Worm (Caenorhabditis elegans): ENCODE results near the gene spsb-1.

DNA sequence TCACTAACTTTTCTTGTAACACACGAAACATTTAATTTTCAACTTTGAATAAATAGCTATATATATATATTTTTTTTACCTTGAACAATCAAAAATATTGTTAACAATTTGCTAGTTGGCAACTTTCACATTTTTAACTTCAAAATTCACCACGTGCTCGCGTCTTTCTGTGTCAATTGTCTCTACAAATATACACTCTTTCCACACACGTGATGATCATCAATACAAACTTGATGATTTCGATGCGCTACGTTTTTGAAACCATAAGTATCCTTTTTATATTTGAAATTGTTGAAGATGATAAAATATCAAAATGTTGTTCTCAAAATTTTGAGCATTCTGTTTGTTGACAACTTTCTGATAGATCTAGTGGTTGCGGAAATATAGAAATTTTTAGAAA, 1.2 kb upstream of the spsb-1 start:
- no peak for TF ChIP-seq nhr-23 (tag; optimal IDR thresholded peaks at IDR 0.05)
- TF ChIP-seq lin-39 (tag; optimal IDR thresholded peaks at IDR 0.05): no peak
- TF ChIP-seq unc-62 (GFP tag; optimal IDR thresholded peaks at IDR 0.05): no peak
